Fruit fly (Drosophila melanogaster) whole organism, embryonic: Measurements from ENCODE around the gene sima.

Experiments
- Asciz ChIP-seq: fragments of 200-800 bp; sonication (Bioruptor generic); optimal IDR thresholded peaks from 2 replicates; lab custom pipeline; 2017; ENCODE audit warnings: missing biosample characterization, mild to moderate bottlenecking, missing genetic modification characterization, missing genetic modification reagents
- Bdp1 ChIP-seq: fragments of 200-800 bp; sonication (Bioruptor generic); optimal IDR thresholded peaks from 3 replicates; lab custom pipeline; 2016; ENCODE audit warnings: missing biosample characterization, missing genetic modification characterization
- Bteb2 ChIP-seq: fragments of 200-800 bp; sonication (Bioruptor generic); optimal IDR thresholded peaks from 2 replicates; lab custom pipeline; 2016; ENCODE audit warnings: missing biosample characterization, missing genetic modification characterization
- CG10147 ChIP-seq: fragments of 200-800 bp; sonication (Bioruptor generic); optimal IDR thresholded peaks from 2 replicates; lab custom pipeline; 2019; ENCODE audit warnings: missing biosample characterization, mild to moderate bottlenecking, missing genetic modification characterization, moderate library complexity
- CG10462 ChIP-seq: fragments of 200-800 bp; sonication (Bioruptor generic); optimal IDR thresholded peaks from 2 replicates; lab custom pipeline; 2016; ENCODE audit warnings: missing biosample characterization, missing genetic modification characterization
- CG10543 ChIP-seq: fragments of 200-800 bp; sonication (Bioruptor generic); optimal IDR thresholded peaks from 3 replicates; lab custom pipeline; 2017; ENCODE audit warnings: missing biosample characterization, mild to moderate bottlenecking, missing genetic modification characterization, moderate library complexity
- CG10565 ChIP-seq: fragments of 200-800 bp; sonication (Bioruptor generic); optimal IDR thresholded peaks from 3 replicates; lab custom pipeline; 2016; ENCODE audit warnings: missing biosample characterization, mild to moderate bottlenecking, missing genetic modification characterization
- CG12659 ChIP-seq: fragments of 200-800 bp; sonication (Bioruptor generic); optimal IDR thresholded peaks from 3 replicates; lab custom pipeline; 2017; ENCODE audit warnings: mild to moderate bottlenecking, missing biosample characterization, missing genetic modification reagents, missing genetic modification characterization
- CG12769 ChIP-seq: fragments of 200-800 bp; sonication (Bioruptor generic); optimal IDR thresholded peaks from 2 replicates; lab custom pipeline; 2019; ENCODE audit warnings: missing biosample characterization, mild to moderate bottlenecking, missing genetic modification characterization, moderate library complexity
- CG13624 ChIP-seq: fragments of 200-800 bp; sonication (Bioruptor generic); optimal IDR thresholded peaks from 2 replicates; lab custom pipeline; 2016; ENCODE audit warnings: missing biosample characterization, missing genetic modification characterization
- CG14014 ChIP-seq: fragments of 200-800 bp; sonication (Bioruptor generic); IDR thresholded peaks from 2 replicates; pipeline ENCODE4 v1.3.6; 2022; ENCODE audit warnings: missing biosample characterization, missing genetic modification characterization
- CG14710 ChIP-seq: fragments of 200-800 bp; sonication (Bioruptor generic); optimal IDR thresholded peaks from 3 replicates; lab custom pipeline; 2019; ENCODE audit warnings: missing biosample characterization, mild to moderate bottlenecking, missing genetic modification characterization, moderate library complexity
- CG15696 ChIP-seq: fragments of 200-800 bp; sonication (Bioruptor generic); optimal IDR thresholded peaks from 2 replicates; lab custom pipeline; 2019; ENCODE audit warnings: missing biosample characterization, mild to moderate bottlenecking, missing genetic modification characterization, moderate library complexity
- CG1602 ChIP-seq: fragments of 200-800 bp; sonication (Bioruptor generic); optimal IDR thresholded peaks from 3 replicates; lab custom pipeline; 2016; ENCODE audit warnings: missing biosample characterization, missing genetic modification characterization
- CG17568 ChIP-seq: fragments of 200-800 bp; sonication (Bioruptor generic); optimal IDR thresholded peaks from 2 replicates; lab custom pipeline; 2018; ENCODE audit warnings: missing biosample characterization, mild to moderate bottlenecking, missing genetic modification characterization, moderate library complexity
- CG4360 ChIP-seq: fragments of 200-800 bp; sonication (Bioruptor generic); IDR thresholded peaks from 2 replicates; pipeline ENCODE4 v1.3.6; 2022; ENCODE audit warnings: missing biosample characterization, missing genetic modification characterization
- CG4424 ChIP-seq: fragments of 200-800 bp; sonication (Bioruptor generic); optimal IDR thresholded peaks from 3 replicates; lab custom pipeline; 2016; ENCODE audit warnings: missing biosample characterization, missing genetic modification characterization
- CG6254 ChIP-seq: fragments of 200-800 bp; sonication (Bioruptor generic); optimal IDR thresholded peaks from 3 replicates; lab custom pipeline; 2017; ENCODE audit warnings: mild to moderate bottlenecking, missing biosample characterization, missing genetic modification reagents, missing genetic modification characterization
- CG7372 ChIP-seq: fragments of 200-800 bp; sonication (Bioruptor generic); IDR thresholded peaks from 2 replicates; pipeline ENCODE4 v1.3.6; 2022; ENCODE audit warnings: missing biosample characterization, missing genetic modification characterization
- E2f2 ChIP-seq: fragments of 200-800 bp; sonication (Bioruptor generic); IDR thresholded peaks from 2 replicates; pipeline ENCODE4 v1.3.6; 2022; ENCODE audit warnings: missing biosample characterization, missing genetic modification characterization
- Hmx ChIP-seq: fragments of 200-800 bp; sonication (Bioruptor generic); optimal IDR thresholded peaks from 2 replicates; lab custom pipeline; 2016; ENCODE audit warnings: missing biosample characterization, missing genetic modification characterization
- Hr51 ChIP-seq, 2 experiments: fragments of 200-800 bp; sonication (Bioruptor generic); optimal IDR thresholded peaks; 2 replicates in 1 of 2; 3 replicates in 1 of 2; lab custom pipeline; 2016 to 2018; ENCODE audit warnings: missing biosample characterization in 2 of 2, missing genetic modification characterization in 2 of 2, mild to moderate bottlenecking in 1 of 2, moderate library complexity in 1 of 2
- Lim3 ChIP-seq: fragments of 200-800 bp; sonication (Bioruptor generic); IDR thresholded peaks from 2 replicates; pipeline ENCODE4 v1.3.6; 2022; ENCODE audit warnings: missing biosample characterization, missing genetic modification characterization
- MESR4 ChIP-seq: fragments of 200-800 bp; sonication (Bioruptor generic); optimal IDR thresholded peaks from 2 replicates; lab custom pipeline; 2018; ENCODE audit warnings: missing biosample characterization, mild to moderate bottlenecking, missing genetic modification characterization, moderate library complexity
- Med ChIP-seq: fragments of 200-800 bp; sonication (Bioruptor generic); peaks from one replicate; lab custom pipeline; 2016; ENCODE audit warnings: missing biosample characterization, missing genetic modification characterization, mild to moderate bottlenecking, inconsistent platforms, moderate library complexity
- Side ChIP-seq: fragments of 200-800 bp; sonication (Bioruptor generic); optimal IDR thresholded peaks from 2 replicates; lab custom pipeline; 2016; ENCODE audit warnings: missing biosample characterization, missing genetic modification characterization
- bab2 ChIP-seq: fragments of 200-800 bp; sonication (Bioruptor generic); optimal IDR thresholded peaks from 2 replicates; lab custom pipeline; 2016; ENCODE audit warnings: missing biosample characterization, missing genetic modification characterization
- bcd ChIP-seq: fragments of 200-800 bp; sonication (Bioruptor generic); optimal IDR thresholded peaks from 2 replicates; lab custom pipeline; 2017; ENCODE audit warnings: missing biosample characterization, mild to moderate bottlenecking, missing genetic modification characterization
- caup ChIP-seq: fragments of 200-800 bp; sonication (Bioruptor generic); optimal IDR thresholded peaks from 3 replicates; lab custom pipeline; 2017; ENCODE audit warnings: missing biosample characterization, mild to moderate bottlenecking, missing genetic modification characterization, moderate library complexity; ENCODE audit not compliant: severe bottlenecking
- chm ChIP-seq: fragments of 200-800 bp; sonication (Bioruptor generic); IDR thresholded peaks from 2 replicates; pipeline ENCODE4 v1.3.6; 2022; ENCODE audit warnings: missing biosample characterization, missing genetic modification characterization
- crol ChIP-seq: fragments of 200-800 bp; sonication (Bioruptor generic); IDR thresholded peaks from 2 replicates; pipeline ENCODE4 v1.3.6; 2022; ENCODE audit warnings: missing biosample characterization, missing genetic modification characterization
- danr ChIP-seq: fragments of 200-800 bp; sonication (Bioruptor generic); IDR thresholded peaks from 2 replicates; pipeline ENCODE4 v1.3.6; 2022; ENCODE audit warnings: missing biosample characterization, missing genetic modification characterization
- en ChIP-seq: fragments of 200-800 bp; sonication (Bioruptor generic); optimal IDR thresholded peaks from 2 replicates; lab custom pipeline; 2016; ENCODE audit warnings: missing biosample characterization, missing genetic modification characterization
- exex ChIP-seq: fragments of 200-800 bp; sonication (Bioruptor generic); optimal IDR thresholded peaks from 4 replicates; lab custom pipeline; 2018; ENCODE audit warnings: missing biosample characterization, mild to moderate bottlenecking, missing genetic modification characterization, moderate library complexity
- gcm2 ChIP-seq: fragments of 200-800 bp; sonication (Bioruptor generic); optimal IDR thresholded peaks from 2 replicates; lab custom pipeline; 2016; ENCODE audit warnings: missing biosample characterization, missing genetic modification characterization
- gsb-n ChIP-seq: fragments of 200-800 bp; sonication (Bioruptor generic); optimal IDR thresholded peaks from 3 replicates; lab custom pipeline; 2018; ENCODE audit warnings: missing biosample characterization, mild to moderate bottlenecking, missing genetic modification characterization
- ham ChIP-seq: fragments of 200-800 bp; sonication (Bioruptor generic); IDR thresholded peaks from 2 replicates; pipeline ENCODE4 v1.3.6; 2022; ENCODE audit warnings: missing biosample characterization, missing genetic modification characterization
- maf-S ChIP-seq: fragments of 200-800 bp; sonication (Bioruptor generic); optimal IDR thresholded peaks from 2 replicates; lab custom pipeline; 2016; ENCODE audit warnings: missing biosample characterization, missing genetic modification characterization
- oc ChIP-seq: fragments of 200-800 bp; sonication (Bioruptor generic); optimal IDR thresholded peaks from 2 replicates; lab custom pipeline; 2018; ENCODE audit warnings: missing biosample characterization, mild to moderate bottlenecking, missing genetic modification characterization, moderate library complexity
- otp ChIP-seq: fragments of 200-800 bp; sonication (Bioruptor generic); IDR thresholded peaks from 3 replicates; pipeline ENCODE4, ENCODE4 v1.3.6; 2022; ENCODE audit warnings: missing biosample characterization, missing genetic modification characterization
- prd ChIP-seq, 3 experiments: fragments of >200 bp in 2 of 3; fragments of 200-800 bp in 1 of 3; sonication (Bioruptor generic) in 1 of 3; optimal IDR thresholded peaks in 2 of 3; IDR thresholded peaks in 1 of 3; 2 replicates in 2 of 3; 3 replicates in 1 of 3; pipeline versions ENCODE4 v1.3.6 to Lab custom; 2017 to 2022; ENCODE audit warnings: missing biosample characterization in 1 of 3, missing genetic modification characterization in 1 of 3
- sens ChIP-seq: fragments of 200-800 bp; sonication (Bioruptor generic); peaks from one replicate; lab custom pipeline; 2016; ENCODE audit warnings: missing biosample characterization, missing genetic modification characterization
- so ChIP-seq: fragments of 200-800 bp; sonication (Bioruptor generic); IDR thresholded peaks from 3 replicates; pipeline ENCODE4 v1.3.6; 2022; ENCODE audit warnings: missing biosample characterization, missing genetic modification characterization
- sr ChIP-seq: fragments of 200-800 bp; sonication (Bioruptor generic); IDR thresholded peaks from 3 replicates; pipeline ENCODE4 v1.3.6; 2022; ENCODE audit warnings: missing biosample characterization, missing genetic modification characterization
- sug ChIP-seq: fragments of 200-800 bp; optimal IDR thresholded peaks from 2 replicates; lab custom pipeline; 2019; ENCODE audit warnings: missing biosample characterization, mild to moderate bottlenecking, missing genetic modification characterization, moderate library complexity
- tna ChIP-seq: fragments of 200-800 bp; sonication (Bioruptor generic); IDR thresholded peaks from 2 replicates; pipeline ENCODE4 v1.3.6; 2022; ENCODE audit warnings: missing biosample characterization, missing genetic modification characterization; ENCODE audit not compliant: partially characterized antibody
- trem ChIP-seq: fragments of 200-800 bp; optimal IDR thresholded peaks from 3 replicates; lab custom pipeline; 2019; ENCODE audit warnings: missing biosample characterization, mild to moderate bottlenecking, missing genetic modification characterization, moderate library complexity
- unc-4 ChIP-seq: fragments of 200-800 bp; sonication (Bioruptor generic); IDR thresholded peaks from 2 replicates; pipeline ENCODE4 v1.3.6; 2022; ENCODE audit warnings: missing biosample characterization, missing genetic modification characterization; ENCODE audit not compliant: partially characterized antibody
- z ChIP-seq: fragments of 200-800 bp; sonication (Bioruptor generic); IDR thresholded peaks from 3 replicates; pipeline ENCODE4 v1.3.6; 2022; ENCODE audit warnings: missing biosample characterization, missing genetic modification characterization
- zfh1 ChIP-seq: fragments of 200-800 bp; sonication (Bioruptor generic); IDR thresholded peaks from 3 replicates; pipeline ENCODE4 v1.3.6; 2022; ENCODE audit warnings: missing biosample characterization, missing genetic modification characterization

sima gene

dm6 chr3R:30104912-30105510, 46.9 kb downstream of the sima start (continued):
- TF ChIP-seq sug (tag; lab: Kevin White, UChicago): peak; percentile 85
- TF ChIP-seq otp: no peak
- TF ChIP-seq CG7372 (GFP tag; lab: Robert Waterston, UW): 0 out of 2 replicates have a peak, but pooled peaks have one; percentile 39
- TF ChIP-seq prd (optimal IDR thresholded peaks at IDR 0.05; lab: Kevin White, UChicago): peak in 1 of 2 experiments; percentile 5
- no peak for TF ChIP-seq prd (GFP tag; IDR thresholded peaks at IDR 0.05; lab: Robert Waterston, UW)
- no peak for TF ChIP-seq chm (GFP tag; lab: Robert Waterston, UW)
- no peak for TF ChIP-seq CG4360
- TF ChIP-seq CG10565 (GFP tag; lab: Kevin White, UChicago): no peak
- TF ChIP-seq ham (GFP tag; lab: Robert Waterston, UW): no peak
- TF ChIP-seq danr (GFP tag; lab: Robert Waterston, UW): no peak
- no peak for TF ChIP-seq CG15696
- no peak for TF ChIP-seq CG10462 (GFP tag; lab: Kevin White, UChicago)
- TF ChIP-seq CG14710 (tag; lab: Kevin White, UChicago): no peak
- no peak for TF ChIP-seq Hr51 (GFP tag; optimal IDR thresholded peaks at IDR 0.05; lab: Kevin White, UChicago)
- TF ChIP-seq CG12659 (GFP tag; lab: Kevin White, UChicago): no peak
- TF ChIP-seq CG4424 (GFP tag; lab: Kevin White, UChicago): no peak
- TF ChIP-seq en (GFP tag; lab: Kevin White, UChicago): no peak
- TF ChIP-seq Med (GFP tag; lab: Kevin White, UChicago): peak; percentile 40
- TF ChIP-seq CG17568 (GFP tag; lab: Kevin White, UChicago): no peak
- TF ChIP-seq oc: no peak
- no peak for TF ChIP-seq so (GFP tag; lab: Robert Waterston, UW)
- TF ChIP-seq trem (tag; lab: Kevin White, UChicago): no peak
- TF ChIP-seq CG6254 (GFP tag; lab: Kevin White, UChicago): no peak
- no peak for TF ChIP-seq Side (GFP tag; lab: Kevin White, UChicago)
- TF ChIP-seq maf-S (GFP tag; lab: Kevin White, UChicago): no peak
- TF ChIP-seq Bdp1 (GFP tag; lab: Kevin White, UChicago): no peak
- no peak for TF ChIP-seq gcm2
- no peak for TF ChIP-seq tna
- TF ChIP-seq MESR4 (GFP tag; lab: Kevin White, UChicago): no peak

dm6 chr3R:30105808-30106207, 47.7 kb downstream of the sima start:
- TF ChIP-seq Asciz (no peak), exex (tag; lab: Kevin White, UChicago) (no peak), unc-4 (GFP tag; lab: Robert Waterston, UW) (no peak), CG14014 (GFP tag; lab: Robert Waterston, UW) (no peak), crol (GFP tag; lab: Robert Waterston, UW) (0 out of 2 replicates have a peak, but pooled peaks have one; percentile 14), ham (GFP tag; lab: Robert Waterston, UW) (no peak), chm (GFP tag; lab: Robert Waterston, UW) (no peak), sens (GFP tag; lab: Kevin White, UChicago) (peak; percentile 20), Bteb2 (no peak), caup (no peak), E2f2 (GFP tag; lab: Robert Waterston, UW) (0 out of 2 replicates have a peak, but pooled peaks have one; percentile 6), CG10147 (GFP tag; lab: Kevin White, UChicago) (no peak), CG10543 (GFP tag; lab: Kevin White, UChicago) (peak; percentile 59), gsb-n (tag; lab: Kevin White, UChicago) (no peak), z (GFP tag; lab: Robert Waterston, UW) (peak; percentile 83), zfh1 (GFP tag; lab: Robert Waterston, UW) (peak; percentile 7; the same call in 1 of the 3 replicates), CG1602 (GFP tag; lab: Kevin White, UChicago) (no peak), Lim3 (no peak), CG13624 (GFP tag; lab: Kevin White, UChicago) (no peak), bab2 (no peak), sr (GFP tag; lab: Robert Waterston, UW) (0 out of 3 replicates have a peak, but pooled peaks have one; percentile 3), Hmx (GFP tag; lab: Kevin White, UChicago) (no peak), bcd (GFP tag; lab: Kevin White, UChicago) (no peak), CG12769 (tag; lab: Kevin White, UChicago) (peak; percentile 90)
